Worm (Caenorhabditis elegans) whole organism, L1 larva: ENCODE data around the gene fbf-1.

Experiments
- efl-1 ChIP-seq, 4 experiments: fragments of 150-350 bp; optimal IDR thresholded peaks in 3 of 4; peaks in 1 of 4; 1 replicate in 1 of 4; 2 replicates in 3 of 4; lab custom pipeline; 2014; ENCODE audit warnings: missing biosample characterization in 2 of 4, missing genetic modification characterization in 2 of 4, missing genetic modification reagents in 2 of 4
- unc-130 ChIP-seq: fragments of 150-350 bp; optimal IDR thresholded peaks from 2 replicates; lab custom pipeline; 2017; ENCODE audit warnings: missing biosample characterization, missing genetic modification characterization, inconsistent platforms
- unc-30 ChIP-seq: sonication (generic microtip); optimal IDR thresholded peaks from 2 replicates; lab custom pipeline; 2017; ENCODE audit warnings: missing biosample characterization, missing genetic modification characterization

ce11 chrII:6101475-6101874, 20.8 kb upstream of the fbf-1 start:
- TF ChIP-seq unc-30 (tag; lab: Kevin White, UChicago) (no peak), unc-130 (tag; lab: Kevin White, UChicago) (no peak), efl-1 (optimal IDR thresholded peaks at IDR 0.05; lab: Kevin White, UChicago) (no peak), efl-1 (GFP tag; optimal IDR thresholded peaks at IDR 0.05 in 1 of 2; lab: Kevin White, UChicago) (no peak)
